Worm (Caenorhabditis elegans) whole organism, L3 larva: ENCODE measurements around the gene enol-1.

Experiments
- R02D3.7 ChIP-seq: fragments of 150-350 bp; optimal IDR thresholded peaks from 2 replicates; lab custom pipeline; 2014; ENCODE audit warnings: missing biosample characterization, missing genetic modification characterization
- ceh-28 ChIP-seq: fragments of 150-350 bp; optimal IDR thresholded peaks from 2 replicates; lab custom pipeline; 2014; ENCODE audit warnings: missing biosample characterization, missing genetic modification reagents, missing genetic modification characterization
- elt-3 ChIP-seq, 3 experiments: fragments of 150-350 bp in 1 of 3; sonication (generic microtip) in 2 of 3; optimal IDR thresholded peaks; 2 replicates in 2 of 3; 4 replicates in 1 of 3; lab custom pipeline; 2014 to 2017; ENCODE audit warnings: missing biosample characterization in 3 of 3, missing genetic modification characterization in 3 of 3
- lin-39 ChIP-seq: fragments of 150-350 bp; optimal IDR thresholded peaks from 2 replicates; lab custom pipeline; 2018; ENCODE audit warnings: missing biosample characterization, missing genetic modification reagents, missing genetic modification characterization
- mml-1 ChIP-seq: fragments of 150-350 bp; sonication (generic microtip); optimal IDR thresholded peaks from 3 replicates; lab custom pipeline; 2014; ENCODE audit warnings: missing biosample characterization, missing genetic modification characterization
- nhr-11 ChIP-seq: fragments of 150-350 bp; optimal IDR thresholded peaks from 2 replicates; lab custom pipeline; 2014; ENCODE audit warnings: missing biosample characterization, missing genetic modification characterization
- nhr-12 ChIP-seq: fragments of 150-350 bp; optimal IDR thresholded peaks from 2 replicates; lab custom pipeline; 2014; ENCODE audit warnings: missing biosample characterization, missing genetic modification characterization
- nhr-237 ChIP-seq: fragments of 150-350 bp; optimal IDR thresholded peaks from 2 replicates; lab custom pipeline; 2014; ENCODE audit warnings: missing biosample characterization, missing genetic modification characterization
- nhr-25 ChIP-seq: sonication (generic microtip); optimal IDR thresholded peaks from 2 replicates; lab custom pipeline; 2017; ENCODE audit warnings: missing biosample characterization, missing genetic modification characterization
- nhr-67 ChIP-seq: fragments of 150-350 bp; optimal IDR thresholded peaks from 2 replicates; lab custom pipeline; 2014; ENCODE audit warnings: missing biosample characterization, missing genetic modification characterization
- pqm-1 ChIP-seq: fragments of 150-350 bp; optimal IDR thresholded peaks from 2 replicates; lab custom pipeline; 2017; ENCODE audit warnings: missing biosample characterization, missing genetic modification characterization, inconsistent platforms
- snpc-4 ChIP-seq: fragments of 150-350 bp; optimal IDR thresholded peaks from 2 replicates; lab custom pipeline; 2014; ENCODE audit warnings: missing biosample characterization, missing genetic modification characterization

- TF ChIP-seq R02D3.7: no peak
- TF ChIP-seq nhr-25 (tag; lab: Kevin White, UChicago): no peak
- no peak for TF ChIP-seq lin-39 (tag; lab: Kevin White, UChicago)
- TF ChIP-seq mml-1 (tag; lab: Kevin White, UChicago): no peak
- TF ChIP-seq pqm-1: no peak
- TF ChIP-seq ceh-28 (tag; lab: Kevin White, UChicago): no peak
- TF ChIP-seq nhr-11 (tag; lab: Kevin White, UChicago): no peak
- TF ChIP-seq nhr-12: no peak
- no peak for TF ChIP-seq nhr-67 (tag; lab: Kevin White, UChicago)
- no peak for TF ChIP-seq nhr-237
- TF ChIP-seq elt-3 (tag; optimal IDR thresholded peaks at IDR 0.05; lab: Kevin White, UChicago): no peak
- no peak for TF ChIP-seq snpc-4
These were observed 42.8 kb downstream of the enol-1 start, which contains the start of gene tomm-40 for ce11 chrII:8973516-8974043.
